Worm (Caenorhabditis elegans) whole organism, L4/young adult: ENCODE results near the gene dpy-18.

Experiments used
- W03F9.2 ChIP-seq: fragments of 150-350 bp; optimal IDR thresholded peaks from 2 replicates; lab custom pipeline; 2014; ENCODE audit warnings: missing biosample characterization, missing genetic modification characterization
- dao-5 ChIP-seq: sonication (generic microtip); optimal IDR thresholded peaks from 2 replicates; lab custom pipeline; 2016; ENCODE audit warnings: missing genotype, missing genetic modification characterization, moderate library complexity, missing compliant biosample characterization
- him-1 ChIP-seq: sonication (generic microtip); optimal IDR thresholded peaks from 2 replicates; lab custom pipeline; 2016; ENCODE audit warnings: missing genotype, missing genetic modification reagents, missing genetic modification characterization, missing compliant biosample characterization

dpy-18 gene

ce11 chrIII:11380555-11380954, 2.8 kb upstream of the dpy-18 start:
- TF ChIP-seq W03F9.2 (tag; lab: Kevin White, UChicago), result no peak
- no peak for TF ChIP-seq dao-5 (tag; lab: Kevin White, UChicago)
- no peak for TF ChIP-seq him-1 (tag; lab: Kevin White, UChicago)

DNA sequence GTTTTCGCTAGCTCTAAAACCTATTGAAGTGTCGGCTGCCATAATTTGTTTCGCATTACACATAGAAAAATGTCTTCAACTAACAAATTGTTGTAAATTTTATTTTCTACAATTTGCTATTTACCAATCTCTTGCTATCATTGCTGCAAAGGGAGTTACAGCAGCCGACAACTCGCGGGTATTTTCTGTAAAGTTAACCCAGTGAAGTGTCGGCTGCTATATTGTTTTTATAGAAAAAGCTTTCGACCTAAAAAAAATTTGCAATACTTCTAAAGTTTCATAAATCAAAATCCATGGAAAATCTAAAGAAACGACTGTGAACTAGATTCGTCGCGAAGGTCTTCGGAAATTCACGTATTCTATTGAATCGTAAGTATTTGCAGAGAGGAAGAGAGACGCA, 1.1 kb upstream of the dpy-18 start:
- TF ChIP-seq him-1 (tag; lab: Kevin White, UChicago) (no peak), dao-5 (tag; lab: Kevin White, UChicago) (no peak), W03F9.2 (tag; lab: Kevin White, UChicago) (no peak)

- TF ChIP-seq him-1 (tag; lab: Kevin White, UChicago), result no peak
- no peak for TF ChIP-seq dao-5 (tag; lab: Kevin White, UChicago)
- no peak for TF ChIP-seq W03F9.2 (tag; lab: Kevin White, UChicago)
Measured at ce11 chrIII:11378450-11378849, 670 bp upstream of the dpy-18 start.

DNA sequence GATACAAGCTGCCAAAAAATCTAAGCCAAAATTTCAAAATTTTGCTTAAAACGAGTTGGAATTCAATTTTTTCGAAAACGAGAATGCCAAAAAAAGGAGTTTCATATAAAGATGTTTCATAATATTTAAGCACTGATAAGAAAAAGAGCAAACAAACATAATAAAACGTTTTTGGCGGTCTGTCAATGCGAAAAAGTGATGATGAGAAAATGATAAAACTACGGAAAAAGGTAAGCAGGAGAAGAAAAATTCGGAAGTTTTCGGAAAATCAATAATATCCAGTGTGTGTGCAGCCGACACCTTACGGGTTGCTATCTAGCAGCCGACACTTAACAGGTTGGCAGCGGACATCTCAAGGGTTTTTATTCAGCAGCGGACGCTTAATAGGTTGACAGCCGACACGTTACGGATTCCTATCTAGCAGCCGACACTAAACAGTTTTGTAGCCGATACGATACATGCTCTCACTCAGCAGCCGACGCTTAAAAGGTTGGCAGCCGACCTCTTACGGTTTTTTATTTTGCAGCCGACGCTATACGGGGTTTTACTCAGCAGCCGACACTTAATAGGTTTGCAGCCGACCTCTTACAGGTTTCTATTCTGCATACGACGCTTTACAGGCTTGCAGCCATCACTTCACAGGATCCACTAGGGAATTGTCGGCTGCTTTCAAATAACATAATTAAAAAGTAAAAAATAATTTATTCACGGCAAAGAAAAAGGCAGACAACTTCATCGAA, 5.4 kb downstream of the dpy-18 start:
- TF ChIP-seq W03F9.2 (tag; lab: Kevin White, UChicago) (no peak), dao-5 (tag; lab: Kevin White, UChicago) (no peak), him-1 (tag; lab: Kevin White, UChicago) (no peak)

DNA sequence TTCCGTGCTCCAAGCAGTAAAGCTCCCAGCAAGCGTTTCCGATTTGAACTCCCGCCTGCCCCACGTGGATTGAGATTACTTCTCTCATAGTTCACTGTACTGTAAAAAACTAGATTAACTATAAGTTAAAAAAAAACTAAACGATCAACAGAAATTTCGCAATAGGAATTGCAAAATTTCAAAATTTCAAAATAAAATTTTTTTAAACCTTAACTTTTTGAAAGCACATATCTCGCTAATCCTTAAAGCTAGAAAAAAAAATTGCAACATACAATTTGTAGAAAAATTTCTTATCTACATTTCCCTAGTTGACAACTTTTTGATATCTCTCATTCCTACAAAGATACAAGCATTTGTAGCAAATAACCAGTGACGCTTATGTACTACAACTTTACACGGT, 6.1 kb downstream of the dpy-18 start, which contains the start of gene tba-7:
Gene tba-7, minus strand, starts transcription at position 101 of the 400 bp plus-strand sequence.
- no peak for TF ChIP-seq him-1 (tag; lab: Kevin White, UChicago)

DNA sequence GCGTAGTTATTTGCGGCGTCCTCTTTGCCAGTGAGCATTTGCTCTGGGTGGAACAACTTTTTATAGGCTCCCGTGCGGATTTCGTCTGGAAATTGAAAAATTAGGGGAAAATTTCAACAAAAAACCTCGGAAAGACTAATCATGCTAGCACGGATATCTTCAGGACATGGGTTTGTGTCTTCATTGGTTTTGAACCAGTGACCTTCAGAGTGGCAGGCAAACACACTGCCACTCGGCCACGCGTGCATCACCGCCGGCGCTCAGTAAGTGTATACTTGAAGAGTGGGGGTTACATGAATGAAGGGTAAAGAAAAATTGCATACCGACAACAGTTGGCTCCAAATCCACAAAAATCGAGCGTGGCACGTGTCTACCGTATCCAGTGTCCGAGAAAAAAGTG, 6.5 kb downstream of the dpy-18 start:
- TF ChIP-seq W03F9.2 (tag; lab: Kevin White, UChicago), result no peak
- peak; percentile 71 for TF ChIP-seq him-1 (tag; lab: Kevin White, UChicago)

DNA sequence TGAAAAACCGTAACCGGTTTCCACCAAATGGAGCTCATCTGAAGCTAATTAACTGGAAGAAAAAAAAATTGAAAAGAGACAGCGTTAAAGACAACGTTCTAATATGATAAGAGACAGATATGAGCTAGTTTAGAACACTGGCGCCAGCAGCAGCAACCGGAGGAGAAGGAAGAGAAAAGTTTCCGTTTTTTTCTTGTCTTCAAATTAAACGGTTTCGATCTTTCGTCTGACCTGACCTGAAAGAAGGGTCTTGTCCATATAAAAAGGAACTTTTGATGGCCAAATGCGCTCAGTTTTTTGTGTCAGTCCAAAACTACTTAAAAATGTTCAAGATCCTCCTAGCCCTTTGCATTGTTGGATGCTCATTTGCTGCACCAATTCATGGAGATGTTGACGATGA, 11.3 kb downstream of the dpy-18 start, which contains the start of gene T28D6.3:
Gene T28D6.3, plus strand, starts transcription at position 301 of the 400 bp plus-strand sequence.
- no peak for TF ChIP-seq dao-5 (tag; lab: Kevin White, UChicago)
- no peak for TF ChIP-seq W03F9.2 (tag; lab: Kevin White, UChicago)
- no peak for TF ChIP-seq him-1 (tag; lab: Kevin White, UChicago)

ce11 chrIII:11362915-11363314, 14.9 kb downstream of the dpy-18 start:
- TF ChIP-seq W03F9.2 (tag; lab: Kevin White, UChicago) (no peak), dao-5 (tag; lab: Kevin White, UChicago) (no peak), him-1 (tag; lab: Kevin White, UChicago) (no peak)

DNA sequence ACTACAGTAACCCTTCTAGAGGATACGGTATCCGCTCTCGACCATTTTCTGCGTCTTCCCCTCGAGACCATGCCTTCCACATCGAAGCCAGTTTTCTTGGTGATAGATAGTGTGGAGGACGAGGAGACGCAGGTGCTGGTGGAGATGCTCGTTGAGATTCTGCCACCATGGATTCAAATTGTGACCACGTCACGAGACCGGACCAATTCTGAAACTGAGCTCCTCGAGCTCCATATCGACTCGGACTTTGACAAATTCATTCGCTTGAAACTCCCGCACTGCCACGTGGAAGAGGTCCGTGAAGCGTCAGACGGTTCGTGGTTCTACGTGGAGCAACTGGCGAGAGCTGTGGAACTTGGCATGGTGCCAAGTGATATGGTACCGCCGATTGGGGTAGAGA, 16.4 kb downstream of the dpy-18 start:
- TF ChIP-seq him-1 (tag; lab: Kevin White, UChicago) (no peak), W03F9.2 (tag; lab: Kevin White, UChicago) (no peak), dao-5 (tag; lab: Kevin White, UChicago) (no peak)

DNA sequence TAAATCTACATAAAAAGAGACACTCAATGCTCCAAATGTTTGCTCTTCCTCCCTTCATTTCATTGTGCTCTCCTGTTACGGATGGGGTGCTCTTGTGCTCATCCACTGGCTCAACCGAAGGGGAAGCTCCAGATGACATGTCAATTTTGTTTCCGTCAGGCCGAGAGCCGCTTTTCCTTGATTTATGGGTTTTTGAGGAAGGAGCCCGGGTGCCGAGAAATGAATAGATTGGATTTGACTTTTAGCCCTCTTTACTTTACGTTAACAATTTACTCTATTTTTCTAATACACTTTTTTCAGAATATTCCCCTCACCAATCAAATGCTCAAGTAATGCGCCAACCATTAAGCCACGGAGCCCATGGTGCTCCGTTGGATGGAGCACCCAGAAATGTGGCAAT, 17.6 kb downstream of the dpy-18 start, which contains the start of gene T28D6.4:
Gene T28D6.4, plus strand, starts transcription at position 301 of the 400 bp plus-strand sequence.
- no peak for TF ChIP-seq dao-5 (tag; lab: Kevin White, UChicago)
- TF ChIP-seq him-1 (tag; lab: Kevin White, UChicago), result no peak
- TF ChIP-seq W03F9.2 (tag; lab: Kevin White, UChicago), result no peak

ce11 chrIII:11359422-11359821, 18.4 kb downstream of the dpy-18 start:
- no peak for TF ChIP-seq W03F9.2 (tag; lab: Kevin White, UChicago)
- TF ChIP-seq him-1 (tag; lab: Kevin White, UChicago), result no peak
- TF ChIP-seq dao-5 (tag; lab: Kevin White, UChicago), result no peak

- TF ChIP-seq dao-5 (tag; lab: Kevin White, UChicago) (no peak), him-1 (tag; lab: Kevin White, UChicago) (no peak), W03F9.2 (tag; lab: Kevin White, UChicago) (no peak)
Measured at ce11 chrIII:11358273-11358672, 19.5 kb downstream of the dpy-18 start.

DNA sequence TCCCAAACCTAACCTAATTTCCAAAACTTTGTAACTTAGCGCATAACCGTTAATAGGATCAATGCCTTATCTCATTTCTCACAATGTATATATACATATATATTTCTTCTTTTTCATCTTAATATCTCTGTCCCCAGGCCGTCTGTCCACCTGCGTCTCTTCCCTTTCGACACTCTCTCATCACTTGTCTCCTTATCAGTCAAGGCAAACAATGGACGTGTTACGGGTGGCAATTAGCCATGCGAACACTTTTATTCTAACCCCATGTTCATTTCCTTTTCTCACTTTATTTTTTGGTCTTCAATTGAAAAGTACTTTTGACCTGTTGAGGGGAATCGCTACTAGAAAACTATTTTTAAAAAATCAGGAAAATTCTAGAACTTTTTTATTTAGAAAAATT, 20.4 kb downstream of the dpy-18 start:
- TF ChIP-seq dao-5 (tag; lab: Kevin White, UChicago) (no peak), him-1 (tag; lab: Kevin White, UChicago) (no peak), W03F9.2 (tag; lab: Kevin White, UChicago) (no peak)

ce11 chrIII:11355758-11356323, 21.9 kb downstream of the dpy-18 start:
- TF ChIP-seq him-1 (tag; lab: Kevin White, UChicago), result no peak
- no peak for TF ChIP-seq dao-5 (tag; lab: Kevin White, UChicago)
- no peak for TF ChIP-seq W03F9.2 (tag; lab: Kevin White, UChicago)
